Fruit fly (Drosophila melanogaster) whole organism, embryonic: ENCODE measurements around the gene CG13891.

ENCODE experiments used
- CG3281 ChIP-seq: fragments of 200-800 bp; sonication (Bioruptor generic); optimal IDR thresholded peaks from 3 replicates; lab custom pipeline; 2017; ENCODE audit warnings: missing biosample characterization, mild to moderate bottlenecking, missing genetic modification characterization
- CG3407 ChIP-seq: fragments of 200-800 bp; sonication (Bioruptor generic); optimal IDR thresholded peaks from 2 replicates; lab custom pipeline; 2018; ENCODE audit warnings: missing biosample characterization, mild to moderate bottlenecking, missing genetic modification characterization
- CG34224 ChIP-seq: fragments of 200-800 bp; sonication (Bioruptor generic); IDR thresholded peaks from 3 replicates; pipeline ENCODE4 v1.3.6; 2022; ENCODE audit warnings: missing biosample characterization, missing genetic modification characterization; ENCODE audit not compliant: partially characterized antibody
- CG34422 ChIP-seq: fragments of 200-800 bp; sonication (Bioruptor generic); IDR thresholded peaks from 3 replicates; pipeline ENCODE4 v1.3.6; 2022; ENCODE audit warnings: missing biosample characterization, missing genetic modification characterization
- Dip3 ChIP-seq: fragments of 200-800 bp; sonication (Bioruptor generic); optimal IDR thresholded peaks from 3 replicates; lab custom pipeline; 2016; ENCODE audit warnings: missing biosample characterization, missing genetic modification characterization
- H15 ChIP-seq: fragments of 200-800 bp; sonication (Bioruptor generic); IDR thresholded peaks from 3 replicates; pipeline ENCODE4 v1.3.6; 2022; ENCODE audit warnings: missing biosample characterization, missing genetic modification characterization
- bab2 ChIP-seq: fragments of 200-800 bp; sonication (Bioruptor generic); optimal IDR thresholded peaks from 2 replicates; lab custom pipeline; 2016; ENCODE audit warnings: missing biosample characterization, missing genetic modification characterization
- ham ChIP-seq: fragments of 200-800 bp; sonication (Bioruptor generic); IDR thresholded peaks from 2 replicates; pipeline ENCODE4 v1.3.6; 2022; ENCODE audit warnings: missing biosample characterization, missing genetic modification characterization
- p53 ChIP-seq: fragments of 200-800 bp; sonication (Bioruptor generic); optimal IDR thresholded peaks from 2 replicates; lab custom pipeline; 2016; ENCODE audit warnings: missing biosample characterization, missing genetic modification characterization
- prd ChIP-seq, 3 experiments: fragments of >200 bp in 2 of 3; fragments of 200-800 bp in 1 of 3; sonication (Bioruptor generic) in 1 of 3; optimal IDR thresholded peaks in 2 of 3; IDR thresholded peaks in 1 of 3; 2 replicates in 2 of 3; 3 replicates in 1 of 3; pipeline versions ENCODE4 v1.3.6 to Lab custom; 2017 to 2022; ENCODE audit warnings: missing biosample characterization in 1 of 3, missing genetic modification characterization in 1 of 3
- psq ChIP-seq: fragments of 200-800 bp; sonication (Bioruptor generic); optimal IDR thresholded peaks from 2 replicates; lab custom pipeline; 2017; ENCODE audit warnings: missing biosample characterization, missing genetic modification characterization
- shn ChIP-seq: fragments of 200-800 bp; sonication (Bioruptor generic); optimal IDR thresholded peaks from 3 replicates; lab custom pipeline; 2016; ENCODE audit warnings: missing biosample characterization, missing genetic modification characterization
- stwl ChIP-seq: fragments of 200-800 bp; sonication (Bioruptor generic); optimal IDR thresholded peaks from 3 replicates; lab custom pipeline; 2018; ENCODE audit warnings: missing biosample characterization, mild to moderate bottlenecking, missing genetic modification characterization, moderate library complexity
- zen2 ChIP-seq: fragments of 200-800 bp; sonication (Bioruptor generic); IDR thresholded peaks from 3 replicates; pipeline ENCODE4 v1.3.6; 2022; ENCODE audit warnings: missing biosample characterization, missing genetic modification characterization; ENCODE audit not compliant: partially characterized antibody

dm6 chr3L:400252-400651 is 33.5 kb downstream of the CG13891 start:
- TF ChIP-seq CG3407 (GFP tag; lab: Kevin White, UChicago) (no peak), stwl (tag; lab: Kevin White, UChicago) (no peak), psq (GFP tag; lab: Kevin White, UChicago) (no peak), shn (no peak), zen2 (GFP tag; lab: Robert Waterston, UW) (no peak), p53 (GFP tag; lab: Kevin White, UChicago) (no peak), CG34224 (GFP tag; lab: Robert Waterston, UW) (no peak), CG3281 (no peak), prd (optimal IDR thresholded peaks at IDR 0.05; lab: Kevin White, UChicago) (no peak), prd (GFP tag; IDR thresholded peaks at IDR 0.05; lab: Robert Waterston, UW) (no peak), H15 (GFP tag; lab: Robert Waterston, UW) (no peak), Dip3 (no peak), ham (no peak), bab2 (GFP tag; lab: Kevin White, UChicago) (no peak), CG34422 (GFP tag; lab: Robert Waterston, UW) (no peak)
